Worm (Caenorhabditis elegans) whole organism, young adult: ENCODE data around the gene swt-4.

Experiments
- B0336.3 ChIP-seq: fragments of 200-800 bp; sonication (Bioruptor generic); IDR thresholded peaks from 2 replicates; pipeline ENCODE4 v1.3.6; 2022; ENCODE audit warnings: missing genetic modification characterization, missing compliant biosample characterization
- C17E4.6 ChIP-seq: fragments of 200-800 bp; sonication (Bioruptor generic); IDR thresholded peaks from 2 replicates; pipeline ENCODE4 v1.3.6; 2022; ENCODE audit warnings: missing genetic modification reagents, missing genetic modification characterization, missing compliant biosample characterization
- D2030.7 ChIP-seq: fragments of 200-800 bp; sonication (Bioruptor generic); IDR thresholded peaks from 2 replicates; pipeline ENCODE4 v1.3.6; 2022; ENCODE audit warnings: missing genetic modification reagents, missing genetic modification characterization, missing compliant biosample characterization
- F10E7.11 ChIP-seq: sonication (generic microtip); optimal IDR thresholded peaks from 2 replicates; lab custom pipeline; 2017; ENCODE audit warnings: mild to moderate bottlenecking, missing genetic modification characterization, moderate library complexity, missing compliant biosample characterization
- F23B12.7 ChIP-seq: sonication (generic microtip); optimal IDR thresholded peaks from 2 replicates; lab custom pipeline; 2017; ENCODE audit warnings: missing genetic modification characterization, mild to moderate bottlenecking, missing compliant biosample characterization, antibody characterized with exemption, moderate library complexity; ENCODE audit not compliant: insufficient read depth
- F33H1.4 ChIP-seq: fragments of 200-800 bp; sonication (Bioruptor generic); IDR thresholded peaks from 2 replicates; pipeline ENCODE4 v1.3.6; 2022; ENCODE audit warnings: missing genetic modification reagents, missing genetic modification characterization, missing compliant biosample characterization
- F57C9.4 ChIP-seq: sonication (generic microtip); optimal IDR thresholded peaks from 2 replicates; lab custom pipeline; 2017; ENCODE audit warnings: mild to moderate bottlenecking, missing genetic modification characterization, missing compliant biosample characterization
- K11D2.4 ChIP-seq: fragments of 200-800 bp; sonication (Bioruptor generic); IDR thresholded peaks from 2 replicates; pipeline ENCODE4 v1.3.6; 2022; ENCODE audit warnings: missing genetic modification reagents, missing genetic modification characterization, missing compliant biosample characterization
- T07F8.4 ChIP-seq: sonication (generic microtip); optimal IDR thresholded peaks from 2 replicates; lab custom pipeline; 2016; ENCODE audit warnings: mild to moderate bottlenecking, missing genetic modification characterization, moderate library complexity, missing compliant biosample characterization
- T26A5.8 ChIP-seq: sonication (generic microtip); optimal IDR thresholded peaks from 2 replicates; lab custom pipeline; 2016; ENCODE audit warnings: missing genetic modification characterization, missing compliant biosample characterization
- Y53F4B.3 ChIP-seq: fragments of 200-800 bp; sonication (Bioruptor generic); IDR thresholded peaks from 2 replicates; pipeline ENCODE4 v1.3.6; 2022; ENCODE audit warnings: missing genetic modification reagents, missing genetic modification characterization, missing compliant biosample characterization
- Y53G8AR.9 ChIP-seq: fragments of 200-800 bp; sonication (Bioruptor generic); conservative IDR thresholded peaks from 2 replicates; pipeline ENCODE4 v1.3.6; 2022; ENCODE audit warnings: missing genetic modification reagents, missing genetic modification characterization, missing compliant biosample characterization
- Y56A3A.18 ChIP-seq: fragments of 200-800 bp; sonication (Bioruptor generic); IDR thresholded peaks from 2 replicates; pipeline ENCODE4 v1.3.6; 2022; ENCODE audit warnings: missing genetic modification reagents, missing genetic modification characterization, missing compliant biosample characterization
- Y79H2A.3 ChIP-seq: fragments of 200-800 bp; sonication (Bioruptor generic); conservative IDR thresholded peaks from 2 replicates; pipeline ENCODE4 v1.3.6; 2022; ENCODE audit warnings: missing genetic modification reagents, missing genetic modification characterization, missing compliant biosample characterization
- ZK185.1 ChIP-seq: sonication (generic microtip); optimal IDR thresholded peaks from 2 replicates; lab custom pipeline; 2016; ENCODE audit warnings: mild to moderate bottlenecking, missing genetic modification characterization, missing compliant biosample characterization; ENCODE audit not compliant: poor library complexity, severe bottlenecking
- aptf-2 ChIP-seq: fragments of 200-800 bp; sonication (Bioruptor generic); conservative IDR thresholded peaks from 2 replicates; pipeline ENCODE4 v1.3.6; 2022; ENCODE audit warnings: missing genetic modification reagents, missing genetic modification characterization, missing compliant biosample characterization
- athp-1 ChIP-seq: sonication (generic microtip); optimal IDR thresholded peaks from 2 replicates; lab custom pipeline; 2017; ENCODE audit warnings: mild to moderate bottlenecking, missing genetic modification characterization, missing compliant biosample characterization
- bed-2 ChIP-seq: fragments of 200-800 bp; sonication (Bioruptor generic); IDR thresholded peaks from 2 replicates; pipeline ENCODE4 v1.3.6; 2022; ENCODE audit warnings: missing genetic modification reagents, missing genetic modification characterization, missing compliant biosample characterization
- cebp-1 ChIP-seq, 2 experiments: fragments of 200-800 bp in 1 of 2; sonication (Bioruptor generic) in 1 of 2; sonication (generic microtip) in 1 of 2; IDR thresholded peaks in 1 of 2; optimal IDR thresholded peaks in 1 of 2; 2 replicates each; pipeline versions ENCODE4 v1.3.6 to Lab custom; 2017 to 2022; ENCODE audit warnings: missing compliant biosample characterization in 2 of 2, missing genetic modification characterization in 2 of 2, mild to moderate bottlenecking in 1 of 2, missing genetic modification reagents in 1 of 2, moderate library complexity in 1 of 2
- ceh-100 ChIP-seq: fragments of 200-800 bp; sonication (Bioruptor generic); IDR thresholded peaks from 2 replicates; pipeline ENCODE4 v1.3.6; 2022; ENCODE audit warnings: missing genetic modification reagents, missing genetic modification characterization, missing compliant biosample characterization
- die-1 ChIP-seq: sonication (generic microtip); optimal IDR thresholded peaks from 2 replicates; lab custom pipeline; 2016; ENCODE audit warnings: missing genotype, mild to moderate bottlenecking, missing genetic modification characterization, missing compliant biosample characterization
- dox-1 ChIP-seq: fragments of 200-800 bp; sonication (Bioruptor generic); IDR thresholded peaks from 2 replicates; pipeline ENCODE4 v1.3.6; 2022; ENCODE audit warnings: missing genetic modification reagents, missing genetic modification characterization, missing compliant biosample characterization
- dpl-1 ChIP-seq: fragments of 150-350 bp; optimal IDR thresholded peaks from 2 replicates; lab custom pipeline; 2014; ENCODE audit warnings: missing biosample characterization, missing genetic modification reagents, missing genetic modification characterization
- egl-18 ChIP-seq: fragments of 200-800 bp; sonication (Bioruptor generic); IDR thresholded peaks from 2 replicates; pipeline ENCODE4 v1.3.6; 2022; ENCODE audit warnings: missing genetic modification reagents, missing genetic modification characterization, missing compliant biosample characterization
- ets-4 ChIP-seq: fragments of 200-800 bp; sonication (Bioruptor generic); optimal IDR thresholded peaks from 2 replicates; lab custom pipeline; 2018; ENCODE audit warnings: mild to moderate bottlenecking, missing genetic modification characterization, missing compliant biosample characterization
- hrde-1 ChIP-seq: sonication (generic microtip); optimal IDR thresholded peaks from 2 replicates; lab custom pipeline; 2016; ENCODE audit warnings: missing genetic modification characterization, mild to moderate bottlenecking, missing compliant biosample characterization, moderate library complexity, missing genotype, missing genetic modification reagents, borderline replicate concordance
- hsf-1 ChIP-seq: fragments of 200-800 bp; sonication (Bioruptor generic); IDR thresholded peaks from 2 replicates; pipeline ENCODE4 v1.3.6; 2022; ENCODE audit warnings: missing genetic modification reagents, missing genetic modification characterization, missing compliant biosample characterization
- lag-1 ChIP-seq: fragments of 200-800 bp; sonication (Bioruptor generic); IDR thresholded peaks from 2 replicates; pipeline ENCODE4 v1.3.6; 2022; ENCODE audit warnings: missing genetic modification reagents, missing genetic modification characterization, missing compliant biosample characterization
- let-607 ChIP-seq, 2 experiments: fragments of 200-800 bp in 1 of 2; sonication (Bioruptor generic) in 1 of 2; sonication (generic microtip) in 1 of 2; optimal IDR thresholded peaks; 2 replicates each; lab custom pipeline; 2016 to 2018; ENCODE audit warnings: mild to moderate bottlenecking in 2 of 2, missing compliant biosample characterization in 2 of 2, missing genetic modification characterization in 2 of 2, moderate library complexity in 2 of 2, missing genotype in 1 of 2
- lir-1 ChIP-seq: fragments of 200-800 bp; sonication (Bioruptor generic); conservative IDR thresholded peaks from 2 replicates; pipeline ENCODE4 v1.3.6; 2022; ENCODE audit warnings: missing genetic modification reagents, missing genetic modification characterization, missing compliant biosample characterization
- lsy-27 ChIP-seq: sonication (generic microtip); optimal IDR thresholded peaks from 2 replicates; lab custom pipeline; 2017; ENCODE audit warnings: missing genetic modification characterization, mild to moderate bottlenecking, missing compliant biosample characterization, antibody characterized with exemption, missing genotype, borderline replicate concordance; ENCODE audit not compliant: insufficient read depth
- madf-6 ChIP-seq: fragments of 200-800 bp; sonication (Bioruptor generic); IDR thresholded peaks from 2 replicates; pipeline ENCODE4 v1.3.6; 2022; ENCODE audit warnings: missing genetic modification reagents, missing genetic modification characterization, missing compliant biosample characterization
- nfyb-1 ChIP-seq: fragments of 200-800 bp; sonication (Bioruptor generic); IDR thresholded peaks from 2 replicates; pipeline ENCODE4 v1.3.6; 2022; ENCODE audit warnings: missing genetic modification reagents, missing genetic modification characterization, missing compliant biosample characterization
- nhr-27 ChIP-seq: fragments of 200-800 bp; sonication (Bioruptor generic); optimal IDR thresholded peaks from 2 replicates; lab custom pipeline; 2018; ENCODE audit warnings: mild to moderate bottlenecking, missing genetic modification characterization, moderate library complexity, missing compliant biosample characterization
- nhr-80 ChIP-seq: sonication (generic microtip); optimal IDR thresholded peaks from 2 replicates; lab custom pipeline; 2016; ENCODE audit warnings: missing genetic modification characterization, missing compliant biosample characterization
- rcor-1 ChIP-seq: fragments of 200-800 bp; sonication (Bioruptor generic); IDR thresholded peaks from 2 replicates; pipeline ENCODE4 v1.3.6; 2022; ENCODE audit warnings: missing genetic modification reagents, missing genetic modification characterization, missing compliant biosample characterization
- rec-8 ChIP-seq, 2 experiments: sonication (generic microtip); optimal IDR thresholded peaks; 2 replicates each; lab custom pipeline; 2016; ENCODE audit warnings: mild to moderate bottlenecking in 2 of 2, missing genetic modification characterization in 2 of 2, missing genetic modification reagents in 2 of 2, missing genotype in 2 of 2, missing biosample characterization in 1 of 2, missing compliant biosample characterization in 1 of 2, moderate library complexity in 1 of 2
- repo-1 ChIP-seq: sonication (generic microtip); optimal IDR thresholded peaks from 2 replicates; lab custom pipeline; 2017; ENCODE audit warnings: mild to moderate bottlenecking, missing genetic modification characterization, missing compliant biosample characterization
- rpc-1 ChIP-seq, 2 experiments: fragments of 150-350 bp in 1 of 2; sonication (generic microtip) in 1 of 2; optimal IDR thresholded peaks; 2 replicates each; lab custom pipeline; 2014 to 2018; ENCODE audit warnings: missing biosample characterization in 1 of 2, missing genetic modification characterization in 1 of 2, missing genetic modification reagents in 1 of 2, missing genotype in 1 of 2
- tbp1 ChIP-seq: fragments of 200-800 bp; sonication (Bioruptor generic); optimal IDR thresholded peaks from 2 replicates; lab custom pipeline; 2018; ENCODE audit warnings: mild to moderate bottlenecking, missing genetic modification characterization, missing compliant biosample characterization
- tlf-1 ChIP-seq: fragments of 200-800 bp; sonication (Bioruptor generic); optimal IDR thresholded peaks from 2 replicates; lab custom pipeline; 2018; ENCODE audit warnings: mild to moderate bottlenecking, missing genetic modification characterization, missing compliant biosample characterization
- unc-130 ChIP-seq: sonication (generic microtip); optimal IDR thresholded peaks from 2 replicates; lab custom pipeline; 2016; ENCODE audit warnings: missing genetic modification reagents, missing genetic modification characterization, missing compliant biosample characterization
- unc-62 ChIP-seq: fragments of 150-350 bp; optimal IDR thresholded peaks from 2 replicates; lab custom pipeline; 2014; ENCODE audit warnings: missing biosample characterization, missing genetic modification reagents, missing genetic modification characterization
- ztf-18 ChIP-seq: sonication (generic microtip); optimal IDR thresholded peaks from 2 replicates; lab custom pipeline; 2016; ENCODE audit warnings: missing genotype, mild to moderate bottlenecking, missing genetic modification characterization, missing compliant biosample characterization
- ztf-22 ChIP-seq: fragments of 200-800 bp; sonication (Bioruptor generic); optimal IDR thresholded peaks from 2 replicates; lab custom pipeline; 2018; ENCODE audit warnings: mild to moderate bottlenecking, missing genetic modification characterization, moderate library complexity, missing compliant biosample characterization
- ztf-28 ChIP-seq: fragments of 200-800 bp; sonication (Bioruptor generic); IDR thresholded peaks from 2 replicates; pipeline ENCODE4 v1.3.6; 2022; ENCODE audit warnings: missing genetic modification reagents, missing genetic modification characterization, missing compliant biosample characterization
- ztf-6 ChIP-seq: fragments of 200-800 bp; sonication (Bioruptor generic); IDR thresholded peaks from 2 replicates; pipeline ENCODE4 v1.3.6; 2022; ENCODE audit warnings: missing genetic modification reagents, missing genetic modification characterization, missing compliant biosample characterization

The swt-4 gene

DNA sequence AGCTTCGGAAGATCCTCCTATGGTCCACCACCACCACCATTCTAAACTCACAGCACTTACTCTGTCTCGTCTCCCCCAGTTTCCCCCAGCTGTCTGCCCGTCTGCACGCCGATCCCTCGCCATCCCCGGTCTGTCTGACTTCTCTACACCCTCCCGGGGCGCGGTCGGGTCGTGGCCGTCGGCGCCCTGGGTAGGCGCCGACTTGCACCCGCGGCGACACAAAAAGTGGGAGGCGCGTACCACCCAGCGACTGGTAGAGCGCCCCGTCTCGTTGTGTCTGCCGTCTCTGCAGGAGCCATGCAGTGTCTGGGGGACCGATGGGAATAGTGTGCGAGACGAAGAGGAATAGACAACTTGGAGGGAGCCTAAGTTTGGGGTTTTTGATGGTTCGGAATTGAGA, 5.1 kb upstream of the swt-4 start (continued):
- TF ChIP-seq rpc-1 (optimal IDR thresholded peaks at IDR 0.05; lab: Kevin White, UChicago) (no peak), rpc-1 (tag; optimal IDR thresholded peaks at IDR 0.05; lab: Kevin White, UChicago) (no peak), K11D2.4 (GFP tag; lab: Robert Waterston, UW) (0 out of 2 replicates have a peak, but pooled peaks have one; percentile 47), rcor-1 (GFP tag; lab: Robert Waterston, UW) (no peak), nfyb-1 (GFP tag; lab: Robert Waterston, UW) (peak; percentile 75), nhr-80 (tag; lab: Kevin White, UChicago) (peak; percentile 71), ztf-6 (GFP tag; lab: Robert Waterston, UW) (no peak), ceh-100 (GFP tag; lab: Robert Waterston, UW) (no peak), die-1 (tag; lab: Kevin White, UChicago) (no peak), tbp1 (GFP tag; lab: Kevin White, UChicago) (peak; percentile 21), D2030.7 (peak; percentile 33; the same call in 1 of the 2 replicates), repo-1 (tag; lab: Kevin White, UChicago) (no peak), athp-1 (tag; lab: Kevin White, UChicago) (peak; percentile 2), ztf-22 (peak; percentile 17), Y79H2A.3 (no peak), ZK185.1 (tag; lab: Kevin White, UChicago) (no peak), hrde-1 (tag; lab: Kevin White, UChicago) (no peak), B0336.3 (GFP tag; lab: Robert Waterston, UW) (peak; percentile 69; the same call in 1 of the 2 replicates), madf-6 (GFP tag; lab: Robert Waterston, UW) (peak; percentile 13; the same call in 1 of the 2 replicates), F33H1.4 (GFP tag; lab: Robert Waterston, UW) (no peak), cebp-1 (GFP tag; IDR thresholded peaks at IDR 0.05; lab: Robert Waterston, UW) (peak; percentile 16; the same call in 1 of the 2 replicates), cebp-1 (tag; optimal IDR thresholded peaks at IDR 0.05; lab: Kevin White, UChicago) (peak; percentile 78), lir-1 (GFP tag; lab: Robert Waterston, UW) (no peak), nhr-27 (tag; lab: Kevin White, UChicago) (no peak), T07F8.4 (no peak), hsf-1 (no peak), F10E7.11 (no peak), unc-62 (no peak), let-607 (tag; optimal IDR thresholded peaks at IDR 0.05; lab: Kevin White, UChicago) (peak in 1 of 2 experiments; percentile 29), tlf-1 (no peak), dpl-1 (GFP tag; lab: Kevin White, UChicago) (no peak), Y53G8AR.9 (GFP tag; lab: Robert Waterston, UW) (no peak), Y53F4B.3 (GFP tag; lab: Robert Waterston, UW) (no peak), aptf-2 (no peak), C17E4.6 (GFP tag; lab: Robert Waterston, UW) (no peak), rec-8 (tag; optimal IDR thresholded peaks at IDR 0.05; lab: Kevin White, UChicago) (no peak), bed-2 (GFP tag; lab: Robert Waterston, UW) (peak; percentile 63; the same call in 1 of the 2 replicates), ztf-18 (tag; lab: Kevin White, UChicago) (peak; percentile 44), unc-130 (GFP tag; lab: Kevin White, UChicago) (no peak), T26A5.8 (tag; lab: Kevin White, UChicago) (no peak), lsy-27 (tag; lab: Kevin White, UChicago) (no peak), F23B12.7 (tag; lab: Kevin White, UChicago) (no peak), ets-4 (GFP tag; lab: Kevin White, UChicago) (peak; percentile 46), lag-1 (GFP tag; lab: Robert Waterston, UW) (no peak), dox-1 (GFP tag; lab: Robert Waterston, UW) (peak; percentile 76), Y56A3A.18 (GFP tag; lab: Robert Waterston, UW) (0 out of 2 replicates have a peak, but pooled peaks have one; percentile 21), F57C9.4 (peak; percentile 16), egl-18 (no peak), ztf-28 (GFP tag; lab: Robert Waterston, UW) (no peak)
